Fruit fly (Drosophila melanogaster): ENCODE data around the gene Rsf1.

Gene Rsf1

dm6 chr2L:10222550-10223231, 40.7 kb downstream of the Rsf1 start, which contains the start of gene Bcs1:
Gene Bcs1, plus strand, starts transcription at chr2L:10222657.
- TF ChIP-seq D1 (tag; optimal IDR thresholded peaks at IDR 0.05) (peak; percentile 25), CG34367 (tag; optimal IDR thresholded peaks at IDR 0.05) (no peak)

DNA sequence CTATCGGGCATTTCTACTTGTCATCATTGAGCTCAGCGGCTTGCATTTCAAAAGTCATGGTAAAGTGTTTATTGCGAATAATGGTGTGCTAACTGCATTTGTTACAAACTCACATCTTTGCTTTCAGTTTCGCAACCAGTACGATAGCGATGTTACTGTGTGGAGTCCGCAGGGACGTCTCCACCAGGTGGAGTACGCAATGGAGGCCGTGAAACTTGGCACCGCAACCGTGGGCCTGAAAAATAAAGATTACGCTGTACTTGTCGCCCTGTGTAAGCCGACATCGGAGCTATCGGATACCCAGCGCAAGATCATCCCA, 42.0 kb downstream of the Rsf1 start:
- TF ChIP-seq EcR (GFP tag; optimal IDR thresholded peaks at IDR 0.05) (no peak), CG13204 (GFP tag; optimal IDR thresholded peaks at IDR 0.05) (no peak), CG8301 (tag; optimal IDR thresholded peaks at IDR 0.05) (no peak), CG34367 (tag; optimal IDR thresholded peaks at IDR 0.05) (no peak)

dm6 chr2L:10220501-10221386, 42.6 kb downstream of the Rsf1 start, which contains the start of the genes Npc1a and Prosalpha6:
Gene Npc1a, minus strand, starts transcription at chr2L:10221216.
Gene Prosalpha6, plus strand, starts transcription at chr2L:10221351.
- TF ChIP-seq CG15710 (tag; optimal IDR thresholded peaks at IDR 0.05) (peak; percentile 31), CG8159 (tag; optimal IDR thresholded peaks at IDR 0.05) (no peak)

dm6 chr2L:10220010-10220409, 43.3 kb downstream of the Rsf1 start:
- no peak for TF ChIP-seq CG14655 (GFP tag; optimal IDR thresholded peaks at IDR 0.05)
- no peak for TF ChIP-seq EcR (GFP tag; optimal IDR thresholded peaks at IDR 0.05)
- no peak for TF ChIP-seq Ets98B (GFP tag; IDR thresholded peaks at IDR 0.05)
- TF ChIP-seq fd96Ca (GFP tag; IDR thresholded peaks at IDR 0.05) = no peak
- TF ChIP-seq gl (tag; optimal IDR thresholded peaks at IDR 0.05) = no peak
- no peak for TF ChIP-seq CG34367 (tag; optimal IDR thresholded peaks at IDR 0.05)
- TF ChIP-seq CG32121 (GFP tag; IDR thresholded peaks at IDR 0.05) = no peak
- TF ChIP-seq rn (GFP tag; IDR thresholded peaks at IDR 0.05) = no peak
- no peak for TF ChIP-seq CG17806 (tag; optimal IDR thresholded peaks at IDR 0.05)
- no peak for TF ChIP-seq D1 (tag; optimal IDR thresholded peaks at IDR 0.05)
- no peak for TF ChIP-seq CG8301 (tag; optimal IDR thresholded peaks at IDR 0.05)
- TF ChIP-seq CG15710 (tag; optimal IDR thresholded peaks at IDR 0.05) = no peak
- TF ChIP-seq Snoo (tag; optimal IDR thresholded peaks at IDR 0.05) = no peak
- TF ChIP-seq CG12605 (GFP tag; IDR thresholded peaks at IDR 0.05) = no peak

Data from whole organism, pupa.